Worm (Caenorhabditis elegans): Measurements from ENCODE around the gene nlt-1.
"Not testable (repeated sequence)": the region's sequence is repeated elsewhere in the genome, so short reads cannot be mapped to it uniquely, and the experiment has no call there.

The nlt-1 gene

ce11 chrII:10040834-10041233 is 39.9 kb upstream of the nlt-1 start, which contains the start of gene ogr-2:
ogr-2 (plus strand) TSS chrII:10041134.
- TF ChIP-seq mdl-1 (tag; optimal IDR thresholded peaks at IDR 0.05) (no peak), aly-2 (tag; optimal IDR thresholded peaks at IDR 0.05) (no peak), egl-27 (tag; optimal IDR thresholded peaks at IDR 0.05) (no peak), lin-13 (GFP tag; optimal IDR thresholded peaks at IDR 0.05) (no peak), skn-1 (tag; optimal IDR thresholded peaks at IDR 0.05) (no peak)

ce11 chrII:10039799-10040198 is 38.9 kb upstream of the nlt-1 start, which contains the start of gene let-268:
let-268 (minus strand) TSS chrII:10039980.
- TF ChIP-seq nhr-10 (tag; optimal IDR thresholded peaks at IDR 0.05) (no peak), sma-3 (GFP tag; optimal IDR thresholded peaks at IDR 0.05) (no peak), ceh-82 (tag; optimal IDR thresholded peaks at IDR 0.05) (no peak), mbf-1 (tag; optimal IDR thresholded peaks at IDR 0.05) (no peak), dmd-4 (tag; optimal IDR thresholded peaks at IDR 0.05) (no peak), mdl-1 (tag; optimal IDR thresholded peaks at IDR 0.05) (no peak), lsy-2 (tag; optimal IDR thresholded peaks at IDR 0.05) (no peak), fos-1 (tag; optimal IDR thresholded peaks at IDR 0.05) (no peak), R02D3.7 (tag; optimal IDR thresholded peaks at IDR 0.05) (no peak), elt-3 (tag; optimal IDR thresholded peaks at IDR 0.05) (no peak), aly-2 (tag; optimal IDR thresholded peaks at IDR 0.05) (no peak), nhr-25 (tag; optimal IDR thresholded peaks at IDR 0.05) (no peak), nhr-77 (tag; optimal IDR thresholded peaks at IDR 0.05) (no peak)

- TF ChIP-seq mdl-1 (tag; optimal IDR thresholded peaks at IDR 0.05) (no peak), nhr-6 (tag; optimal IDR thresholded peaks at IDR 0.05) (no peak), alr-1 (tag; optimal IDR thresholded peaks at IDR 0.05) (no peak), ceh-16 (tag; optimal IDR thresholded peaks at IDR 0.05) (no peak), ceh-82 (tag; optimal IDR thresholded peaks at IDR 0.05) (no peak), sma-3 (GFP tag; optimal IDR thresholded peaks at IDR 0.05) (no peak), elt-1 (tag; optimal IDR thresholded peaks at IDR 0.05) (no peak), nhr-11 (tag; optimal IDR thresholded peaks at IDR 0.05) (no peak), blmp-1 (tag; optimal IDR thresholded peaks at IDR 0.05; ENCODE audit: insufficient read depth) (no peak), unc-62 (GFP tag; optimal IDR thresholded peaks at IDR 0.05) (no peak), nhr-23 (tag; optimal IDR thresholded peaks at IDR 0.05) (no peak), elt-3 (tag; optimal IDR thresholded peaks at IDR 0.05) (no peak), sma-9 (GFP tag; optimal IDR thresholded peaks at IDR 0.05) (no peak), sma-9 (tag; optimal IDR thresholded peaks at IDR 0.05) (no peak), lin-39 (tag; optimal IDR thresholded peaks at IDR 0.05) (no peak), ztf-4 (tag; optimal IDR thresholded peaks at IDR 0.05) (no peak), unc-55 (GFP tag; optimal IDR thresholded peaks at IDR 0.05) (no peak), egl-27 (tag; optimal IDR thresholded peaks at IDR 0.05) (no peak), nhr-25 (tag; optimal IDR thresholded peaks at IDR 0.05) (no peak), Y55F3AM.14 (GFP tag; optimal IDR thresholded peaks at IDR 0.05) (no peak), F13H6.1 (tag; optimal IDR thresholded peaks at IDR 0.05) (no peak)
These were observed 34.5 kb upstream of the nlt-1 start for ce11 chrII:10035425-10035824.

ce11 chrII:10034769-10035168 is 33.8 kb upstream of the nlt-1 start:
- peak in 1 of 2 experiments; percentile 27 for TF ChIP-seq lsy-2 (tag; optimal IDR thresholded peaks at IDR 0.05)

ce11 chrII:10033163-10033871 is 32.4 kb upstream of the nlt-1 start, which contains the start of gene mtcu-2:
mtcu-2 (minus strand) TSS chrII:10033213.
- TF ChIP-seq zag-1 (tag; optimal IDR thresholded peaks at IDR 0.05) (peak; percentile 43), lsy-2 (tag; optimal IDR thresholded peaks at IDR 0.05) (peak; percentile 63 to 85), mab-5 (tag; optimal IDR thresholded peaks at IDR 0.05) (peak; percentile 48), nhr-25 (tag; optimal IDR thresholded peaks at IDR 0.05) (peak; percentile 85), nhr-129 (tag; optimal IDR thresholded peaks at IDR 0.05) (peak; percentile 80), C34F6.9 (tag; optimal IDR thresholded peaks at IDR 0.05) (peak; percentile 74), mdl-1 (tag; optimal IDR thresholded peaks at IDR 0.05) (peak in 1 of 2 experiments; percentile 25), lin-13 (GFP tag; optimal IDR thresholded peaks at IDR 0.05) (peak; percentile 75), nhr-6 (tag; optimal IDR thresholded peaks at IDR 0.05) (peak; percentile 78), sem-4 (tag; optimal IDR thresholded peaks at IDR 0.05) (peak; percentile 9), nhr-21 (tag; optimal IDR thresholded peaks at IDR 0.05) (peak; percentile 71), crh-2 (tag; optimal IDR thresholded peaks at IDR 0.05) (peak; percentile 64), gmeb-1 (tag; optimal IDR thresholded peaks at IDR 0.05) (peak; percentile 75), F13H6.1 (tag; optimal IDR thresholded peaks at IDR 0.05) (peak; percentile 90), sma-3 (GFP tag; optimal IDR thresholded peaks at IDR 0.05) (peak; percentile 91), sma-9 (GFP tag; optimal IDR thresholded peaks at IDR 0.05) (peak; percentile 89), unc-55 (GFP tag; optimal IDR thresholded peaks at IDR 0.05) (peak; percentile 85), ztf-4 (tag; optimal IDR thresholded peaks at IDR 0.05) (peak; percentile 46), fos-1 (tag; optimal IDR thresholded peaks at IDR 0.05) (peak; percentile 42), egl-27 (tag; optimal IDR thresholded peaks at IDR 0.05) (peak; percentile 79)
- TF ChIP-seq sma-9 (tag; optimal IDR thresholded peaks at IDR 0.05), result not testable (repeated sequence)
